Worm (Caenorhabditis elegans) whole organism, midembryonic: ENCODE data around the gene ugt-40.

ENCODE experiments used
- T22C8.4 ChIP-seq: fragments of 200-800 bp; sonication (Bioruptor generic); IDR thresholded peaks from 2 replicates; pipeline ENCODE4 v1.3.6; 2022; ENCODE audit warnings: missing genetic modification characterization, missing compliant biosample characterization
- cog-1 ChIP-seq: sonication (generic microtip); optimal IDR thresholded peaks from 2 replicates; lab custom pipeline; 2016; ENCODE audit warnings: missing genetic modification characterization, missing compliant biosample characterization
- flt-1 ChIP-seq: fragments of 200-800 bp; sonication (Bioruptor generic); IDR thresholded peaks from 2 replicates; pipeline ENCODE4 v1.3.6; 2022; ENCODE audit warnings: missing genetic modification characterization, missing compliant biosample characterization
- klf-2 ChIP-seq: fragments of 200-800 bp; sonication (Bioruptor generic); conservative IDR thresholded peaks from 2 replicates; pipeline ENCODE4 v1.3.6; 2022; ENCODE audit warnings: missing genetic modification reagents, missing genetic modification characterization, missing compliant biosample characterization
- med-1 ChIP-seq: sonication (generic microtip); optimal IDR thresholded peaks from 2 replicates; lab custom pipeline; 2017; ENCODE audit warnings: missing genetic modification characterization, mild to moderate bottlenecking, missing compliant biosample characterization, antibody characterized with exemption, missing genetic modification reagents; ENCODE audit not compliant: insufficient read depth
- ref-1 ChIP-seq: fragments of 200-800 bp; sonication (Bioruptor generic); conservative IDR thresholded peaks from 2 replicates; pipeline ENCODE4 v1.3.6; 2022; ENCODE audit warnings: missing genetic modification reagents, missing genetic modification characterization, missing compliant biosample characterization
- tab-1 ChIP-seq: fragments of 200-800 bp; sonication (Bioruptor generic); IDR thresholded peaks from 2 replicates; pipeline ENCODE4 v1.3.6; 2022; ENCODE audit warnings: missing genetic modification characterization, missing compliant biosample characterization
- ztf-23 ChIP-seq: fragments of 200-800 bp; sonication (Bioruptor generic); IDR thresholded peaks from 2 replicates; pipeline ENCODE4 v1.3.6; 2022; ENCODE audit warnings: missing genetic modification reagents, missing genetic modification characterization, missing compliant biosample characterization
- ztf-29 ChIP-seq: fragments of 200-800 bp; sonication (Bioruptor generic); IDR thresholded peaks from 2 replicates; pipeline ENCODE4 v1.3.6; 2022; ENCODE audit warnings: missing genetic modification reagents, missing genetic modification characterization, missing compliant biosample characterization

The ugt-40 gene

DNA sequence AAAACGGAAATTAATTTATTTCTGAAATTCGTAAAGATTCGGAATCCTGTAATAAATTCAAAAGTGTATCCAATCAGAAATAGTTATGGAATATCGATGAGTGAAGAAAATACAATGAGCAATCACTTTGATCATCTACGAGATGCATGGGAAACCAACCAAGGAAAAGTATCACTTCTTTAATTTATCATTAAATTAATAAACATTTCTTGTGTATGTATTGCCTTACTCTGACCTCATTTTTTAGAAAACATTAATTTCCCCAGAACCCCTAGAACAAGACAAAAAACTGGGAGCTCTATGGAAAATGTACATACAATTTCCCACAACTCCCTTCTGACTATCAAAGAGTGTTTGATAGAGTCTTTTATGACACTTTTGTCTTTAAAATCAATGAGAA is 7.8 kb downstream of the ugt-40 start, which contains the start of gene F10D2.16:
TSS of gene F10D2.16 (plus strand) at position 301 of the 400 bp plus-strand sequence.
- TF ChIP-seq tab-1 (GFP tag; lab: Robert Waterston, UW): no peak
- no peak for TF ChIP-seq flt-1 (GFP tag; lab: Robert Waterston, UW)
- TF ChIP-seq klf-2 (GFP tag; lab: Robert Waterston, UW): no peak
- TF ChIP-seq T22C8.4 (GFP tag; lab: Robert Waterston, UW): no peak
- TF ChIP-seq cog-1 (tag; lab: Kevin White, UChicago): no peak
- no peak for TF ChIP-seq ref-1 (GFP tag; lab: Robert Waterston, UW)
- no peak for TF ChIP-seq ztf-23 (GFP tag; lab: Robert Waterston, UW)
- no peak for TF ChIP-seq med-1 (GFP tag; lab: Kevin White, UChicago)
- no peak for TF ChIP-seq ztf-29 (GFP tag; lab: Robert Waterston, UW)

DNA sequence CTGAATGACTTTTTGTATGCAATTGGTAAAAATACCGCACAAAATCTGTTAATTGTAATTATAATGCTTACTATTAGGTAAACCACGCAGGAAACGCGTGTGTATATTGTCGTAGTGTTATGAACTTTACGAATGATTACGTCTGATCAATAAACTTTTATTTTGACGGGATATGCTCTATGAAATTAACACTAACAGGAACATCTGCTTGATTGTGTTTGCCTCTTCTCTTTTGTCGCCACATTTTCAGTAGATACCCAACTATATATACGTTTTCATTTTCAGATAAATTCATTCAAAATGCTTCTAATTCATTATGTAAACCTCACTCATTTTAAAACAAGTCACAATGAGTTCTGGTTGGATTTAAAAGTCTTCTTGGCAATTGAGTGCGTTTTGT is 9.5 kb downstream of the ugt-40 start, which contains the start of gene sre-10:
TSS of gene sre-10 (plus strand) at position 301 of the 400 bp plus-strand sequence.
- no peak for TF ChIP-seq klf-2 (GFP tag; lab: Robert Waterston, UW)

DNA sequence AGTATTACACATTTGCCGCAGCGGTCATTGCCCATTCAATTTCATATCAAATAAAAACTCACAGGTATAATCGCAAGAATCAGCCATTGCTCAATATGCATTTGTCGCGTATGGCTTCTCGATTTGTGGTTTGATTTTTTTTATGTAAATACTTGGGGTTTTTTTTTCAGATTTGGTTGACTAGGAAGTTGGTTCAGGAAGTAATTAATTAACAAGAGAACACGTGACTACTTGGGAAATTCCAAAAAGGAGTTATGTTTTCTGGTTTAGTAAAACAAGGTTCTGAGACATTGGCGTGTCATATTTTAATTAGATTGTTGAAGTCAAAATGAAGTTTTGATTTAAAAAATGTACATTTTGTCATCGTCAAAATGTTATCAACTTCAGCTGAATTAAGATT is 10.8 kb downstream of the ugt-40 start, which contains the start of gene srx-36:
TSS of gene srx-36 (minus strand) at position 101 of the 400 bp plus-strand sequence.
- TF ChIP-seq tab-1 (GFP tag; lab: Robert Waterston, UW) (no peak), ztf-29 (GFP tag; lab: Robert Waterston, UW) (no peak), ref-1 (GFP tag; lab: Robert Waterston, UW) (no peak), T22C8.4 (GFP tag; lab: Robert Waterston, UW) (no peak), klf-2 (GFP tag; lab: Robert Waterston, UW) (no peak), flt-1 (GFP tag; lab: Robert Waterston, UW) (no peak), ztf-23 (GFP tag; lab: Robert Waterston, UW) (no peak), cog-1 (tag; lab: Kevin White, UChicago) (no peak), med-1 (GFP tag; lab: Kevin White, UChicago) (no peak)

DNA sequence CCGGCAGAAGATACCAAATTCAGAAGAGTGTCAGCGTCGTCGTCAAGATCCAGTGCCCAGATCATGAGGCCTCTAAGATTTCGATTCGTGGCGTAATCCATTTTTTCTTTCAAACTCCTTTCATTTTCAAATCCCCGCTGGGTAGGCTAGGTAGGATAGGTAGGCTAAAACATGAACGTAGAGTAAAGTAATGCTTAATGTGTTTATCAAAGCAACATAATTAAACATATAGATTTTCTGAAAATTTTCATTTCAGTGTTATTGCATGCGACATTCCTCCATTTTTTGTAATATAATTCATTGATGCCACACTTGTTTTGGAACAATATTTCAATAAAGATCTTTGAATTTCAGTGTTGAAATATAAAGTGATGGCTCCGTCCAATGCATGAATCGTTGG is 12.3 kb downstream of the ugt-40 start, which contains the start of gene T01C4.8:
TSS of gene T01C4.8 (minus strand) at position 101 of the 400 bp plus-strand sequence.
- TF ChIP-seq tab-1 (GFP tag; lab: Robert Waterston, UW): no peak
- TF ChIP-seq klf-2 (GFP tag; lab: Robert Waterston, UW): no peak
- TF ChIP-seq cog-1 (tag; lab: Kevin White, UChicago): no peak
- no peak for TF ChIP-seq ref-1 (GFP tag; lab: Robert Waterston, UW)
- TF ChIP-seq ztf-29 (GFP tag; lab: Robert Waterston, UW): no peak
- no peak for TF ChIP-seq ztf-23 (GFP tag; lab: Robert Waterston, UW)
- TF ChIP-seq T22C8.4 (GFP tag; lab: Robert Waterston, UW): no peak
- TF ChIP-seq med-1 (GFP tag; lab: Kevin White, UChicago): no peak
- TF ChIP-seq flt-1 (GFP tag; lab: Robert Waterston, UW): no peak

DNA sequence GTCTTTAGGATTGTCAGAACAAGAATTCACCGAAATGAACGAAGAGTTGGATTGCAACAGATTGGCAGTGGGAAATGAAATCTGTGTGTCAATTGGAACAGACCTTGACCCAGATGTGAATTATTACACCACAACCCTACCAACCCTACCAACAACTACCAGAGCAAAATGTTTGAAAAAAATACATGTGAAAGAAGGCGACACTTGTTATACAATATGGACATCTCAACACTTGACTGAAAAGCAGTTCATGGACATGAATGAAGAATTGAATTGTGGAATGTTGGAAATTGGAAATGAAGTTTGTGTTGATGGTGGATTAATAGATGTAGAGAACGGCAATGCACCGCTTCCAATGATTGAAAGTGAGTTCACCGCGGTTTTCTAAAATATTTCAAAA is 17.8 kb downstream of the ugt-40 start:
- TF ChIP-seq klf-2 (GFP tag; lab: Robert Waterston, UW) (no peak), med-1 (GFP tag; lab: Kevin White, UChicago) (no peak), tab-1 (GFP tag; lab: Robert Waterston, UW) (no peak), cog-1 (tag; lab: Kevin White, UChicago) (no peak), ztf-29 (GFP tag; lab: Robert Waterston, UW) (no peak), ztf-23 (GFP tag; lab: Robert Waterston, UW) (no peak), flt-1 (GFP tag; lab: Robert Waterston, UW) (no peak), ref-1 (GFP tag; lab: Robert Waterston, UW) (no peak), T22C8.4 (GFP tag; lab: Robert Waterston, UW) (no peak)

DNA sequence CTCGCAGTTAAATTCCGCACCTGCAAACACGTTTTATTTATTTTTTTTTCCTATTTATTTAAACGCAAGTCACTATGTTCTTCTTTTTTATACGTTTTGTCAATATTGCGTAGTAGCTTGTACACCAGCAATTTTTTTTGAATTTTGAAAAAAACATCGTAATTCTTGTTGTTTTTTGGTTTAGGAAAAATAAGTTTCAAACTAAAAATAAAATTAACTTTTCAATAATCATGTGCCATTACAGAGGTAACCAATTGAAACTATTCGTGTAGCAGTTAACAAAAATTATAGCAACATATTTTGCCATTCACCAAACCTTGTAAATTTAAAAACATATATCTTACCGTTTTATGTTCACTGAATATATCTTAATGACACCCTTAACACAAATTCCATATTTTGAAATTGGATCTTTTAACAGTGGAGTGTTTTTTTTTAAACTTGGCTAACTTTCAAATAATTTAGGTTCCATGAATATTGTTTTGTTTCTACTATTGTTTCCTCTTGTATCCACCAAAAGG is 18.5 kb downstream of the ugt-40 start, which contains the start of gene lmd-5:
TSS of gene lmd-5 (plus strand) at position 471 of the 521 bp plus-strand sequence.
- TF ChIP-seq ztf-29 (GFP tag; lab: Robert Waterston, UW): no peak
- no peak for TF ChIP-seq ztf-23 (GFP tag; lab: Robert Waterston, UW)
- no peak for TF ChIP-seq cog-1 (tag; lab: Kevin White, UChicago)
- TF ChIP-seq med-1 (GFP tag; lab: Kevin White, UChicago): no peak
- TF ChIP-seq ref-1 (GFP tag; lab: Robert Waterston, UW): no peak
- no peak for TF ChIP-seq T22C8.4 (GFP tag; lab: Robert Waterston, UW)
- TF ChIP-seq flt-1 (GFP tag; lab: Robert Waterston, UW): no peak
- no peak for TF ChIP-seq tab-1 (GFP tag; lab: Robert Waterston, UW)
- no peak for TF ChIP-seq klf-2 (GFP tag; lab: Robert Waterston, UW)

DNA sequence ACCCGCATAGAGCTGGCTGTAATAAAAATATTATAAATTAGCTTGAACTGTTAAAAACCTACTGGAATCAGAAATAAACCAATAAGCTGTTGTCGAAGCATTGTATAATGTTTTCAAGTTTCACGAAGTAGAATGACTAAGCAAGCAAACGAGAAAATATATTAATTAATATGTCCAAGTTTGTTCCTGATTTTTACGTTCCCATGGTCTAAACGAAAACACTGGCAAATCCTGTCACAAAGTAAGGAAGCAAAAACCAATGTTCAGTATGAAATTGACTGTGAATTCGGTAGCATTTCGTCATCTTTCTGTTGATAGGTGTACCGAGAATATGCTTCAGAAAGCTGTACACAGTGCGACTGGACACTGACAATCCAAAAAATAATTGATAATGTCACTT is 21.6 kb downstream of the ugt-40 start, which contains the start of gene srx-34:
TSS of gene srx-34 (minus strand) at position 101 of the 400 bp plus-strand sequence.
- TF ChIP-seq ref-1 (GFP tag; lab: Robert Waterston, UW): no peak
- no peak for TF ChIP-seq T22C8.4 (GFP tag; lab: Robert Waterston, UW)
- no peak for TF ChIP-seq ztf-23 (GFP tag; lab: Robert Waterston, UW)
- no peak for TF ChIP-seq ztf-29 (GFP tag; lab: Robert Waterston, UW)
- TF ChIP-seq cog-1 (tag; lab: Kevin White, UChicago): no peak
- no peak for TF ChIP-seq med-1 (GFP tag; lab: Kevin White, UChicago)
- TF ChIP-seq klf-2 (GFP tag; lab: Robert Waterston, UW): no peak
- no peak for TF ChIP-seq tab-1 (GFP tag; lab: Robert Waterston, UW)
- TF ChIP-seq flt-1 (GFP tag; lab: Robert Waterston, UW): no peak

DNA sequence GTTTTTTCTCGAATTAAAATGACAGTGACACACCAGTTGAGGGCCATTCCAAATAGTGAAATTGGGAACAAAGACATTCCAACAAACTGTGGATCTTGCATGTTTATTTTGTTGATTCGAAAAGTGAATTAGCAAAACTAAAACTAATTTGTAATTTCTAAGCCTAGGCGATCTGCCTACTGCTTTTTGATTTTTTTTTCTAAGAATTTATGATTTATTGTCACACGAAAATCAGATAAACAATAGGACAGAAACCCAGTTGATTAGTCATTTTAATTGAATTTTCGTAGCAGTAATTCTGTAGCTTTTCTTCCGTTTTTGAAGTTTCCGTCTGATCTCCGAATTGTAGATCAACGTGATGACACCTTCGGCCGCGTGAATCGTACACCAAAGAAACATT is 23.0 kb downstream of the ugt-40 start, which contains the start of gene srx-33:
TSS of gene srx-33 (minus strand) at position 101 of the 400 bp plus-strand sequence.
- TF ChIP-seq flt-1 (GFP tag; lab: Robert Waterston, UW) (no peak), ref-1 (GFP tag; lab: Robert Waterston, UW) (no peak), T22C8.4 (GFP tag; lab: Robert Waterston, UW) (no peak), tab-1 (GFP tag; lab: Robert Waterston, UW) (no peak), ztf-23 (GFP tag; lab: Robert Waterston, UW) (no peak), ztf-29 (GFP tag; lab: Robert Waterston, UW) (no peak), cog-1 (tag; lab: Kevin White, UChicago) (no peak), klf-2 (GFP tag; lab: Robert Waterston, UW) (no peak)
